Fruit fly (Drosophila melanogaster) Kc167 (cell line): ENCODE data around the gene CG18269.

Source experiments
- Myc ChIP-seq: fragments of >200 bp; optimal IDR thresholded peaks from 2 replicates; lab custom pipeline; 2017; ENCODE audit warnings: missing external identifiers
- Sin3A ChIP-seq: fragments of >200 bp; optimal IDR thresholded peaks from 2 replicates; lab custom pipeline; 2018; ENCODE audit warnings: missing external identifiers
- h ChIP-seq: fragments of >200 bp; optimal IDR thresholded peaks from 3 replicates; lab custom pipeline; 2018; ENCODE audit warnings: missing external identifiers
- insv ChIP-seq: fragments of >200 bp; optimal IDR thresholded peaks from 3 replicates; lab custom pipeline; 2018; ENCODE audit warnings: missing external identifiers
- psq ChIP-seq: fragments of >200 bp; optimal IDR thresholded peaks from 2 replicates; lab custom pipeline; 2017; ENCODE audit warnings: missing external identifiers
- ttk ChIP-seq: sonication (Bioruptor generic); optimal IDR thresholded peaks from 2 replicates; lab custom pipeline; 2017; ENCODE audit warnings: missing external identifiers

The CG18269 gene

DNA sequence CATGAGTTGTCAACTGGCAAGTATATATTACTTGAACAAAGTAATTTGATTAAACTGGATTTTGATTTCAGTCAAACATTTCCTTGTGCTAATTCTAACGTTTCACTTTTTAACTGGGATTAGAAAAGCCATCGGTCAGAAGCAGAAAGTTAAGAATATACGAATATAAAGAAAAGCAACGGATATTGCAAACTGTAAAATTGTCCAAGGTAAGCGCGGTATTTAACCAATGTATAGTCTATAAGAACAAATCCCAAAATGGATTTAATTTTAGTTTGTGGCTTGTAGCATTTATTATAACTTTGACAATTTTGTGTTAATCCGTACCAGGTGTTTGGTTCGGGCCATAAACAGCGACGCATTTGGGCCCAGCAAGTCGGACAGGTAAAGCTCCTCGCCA is at the start of gene CG18269:
Gene CG18269 (plus strand): TSS at position 301 of the 400 bp plus-strand sequence.
- TF ChIP-seq insv (no peak), h (lab: Kevin White, UChicago) (no peak), Myc (no peak), psq (no peak), ttk (lab: Kevin White, UChicago) (no peak), Sin3A (lab: Kevin White, UChicago) (no peak)

DNA sequence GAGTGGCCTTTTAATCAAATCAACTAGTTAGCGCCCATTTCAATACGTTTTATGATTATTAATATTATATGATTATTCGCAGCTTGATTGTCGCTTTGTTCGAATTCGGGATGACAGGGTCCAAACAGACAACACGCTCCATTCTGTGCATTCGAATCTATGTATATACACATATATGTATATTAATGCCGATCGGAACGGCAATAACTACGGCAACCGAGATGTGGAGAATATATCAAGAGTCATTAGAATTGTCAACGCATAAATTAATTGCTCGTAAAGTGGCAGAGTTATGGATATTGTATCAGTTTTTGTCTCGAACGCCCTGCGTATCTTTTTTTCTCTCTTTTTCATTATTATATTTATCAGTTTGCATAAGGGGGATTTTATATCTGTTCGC is 48.8 kb upstream of the CG18269 start:
- no peak for TF ChIP-seq Myc
- no peak for TF ChIP-seq Sin3A (lab: Kevin White, UChicago)
- TF ChIP-seq psq: no peak
- no peak for TF ChIP-seq ttk (lab: Kevin White, UChicago)
- no peak for TF ChIP-seq insv
- TF ChIP-seq h (lab: Kevin White, UChicago): no peak

DNA sequence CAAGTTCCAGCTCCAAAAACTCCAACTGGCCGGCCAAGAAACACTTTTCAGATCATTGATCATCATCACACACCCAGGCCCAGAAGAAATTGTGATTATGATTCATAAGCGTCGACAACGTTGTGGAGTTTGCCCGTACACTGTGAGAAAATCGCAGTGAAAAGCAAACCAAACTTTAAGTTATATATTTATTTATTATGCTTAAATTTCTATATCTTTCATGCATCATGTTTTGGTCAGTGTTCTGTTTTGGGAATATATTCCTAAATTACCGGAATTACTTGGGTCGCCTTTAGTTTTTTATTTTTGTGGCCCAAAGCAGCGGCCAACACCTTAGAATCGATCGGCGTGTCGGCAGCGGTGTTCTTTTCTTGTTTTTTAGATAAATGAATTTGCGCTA is 46.5 kb upstream of the CG18269 start:
- TF ChIP-seq h (lab: Kevin White, UChicago): no peak
- no peak for TF ChIP-seq ttk (lab: Kevin White, UChicago)
- TF ChIP-seq Myc: no peak

DNA sequence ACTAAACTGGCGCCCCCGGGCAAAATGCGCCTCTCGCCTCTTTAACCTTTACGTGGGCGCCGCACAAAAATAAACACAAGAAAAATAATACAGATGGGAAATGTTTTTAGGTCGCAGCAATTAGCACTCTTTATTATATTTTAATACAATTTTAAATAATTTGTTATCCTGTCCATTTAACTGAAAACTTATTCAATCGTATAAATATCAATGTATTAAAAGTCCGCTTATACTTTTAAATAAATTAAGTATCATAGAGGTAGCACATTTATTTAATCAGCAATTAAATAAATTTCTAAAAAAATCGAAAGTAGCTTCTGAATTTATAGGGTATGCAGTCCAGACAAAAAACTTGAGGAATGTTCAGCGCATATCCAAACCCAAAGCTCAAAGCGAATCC is 44.6 kb upstream of the CG18269 start:
- TF ChIP-seq psq (no peak), Myc (no peak), ttk (lab: Kevin White, UChicago) (no peak), Sin3A (lab: Kevin White, UChicago) (no peak), h (lab: Kevin White, UChicago) (no peak), insv (no peak)

DNA sequence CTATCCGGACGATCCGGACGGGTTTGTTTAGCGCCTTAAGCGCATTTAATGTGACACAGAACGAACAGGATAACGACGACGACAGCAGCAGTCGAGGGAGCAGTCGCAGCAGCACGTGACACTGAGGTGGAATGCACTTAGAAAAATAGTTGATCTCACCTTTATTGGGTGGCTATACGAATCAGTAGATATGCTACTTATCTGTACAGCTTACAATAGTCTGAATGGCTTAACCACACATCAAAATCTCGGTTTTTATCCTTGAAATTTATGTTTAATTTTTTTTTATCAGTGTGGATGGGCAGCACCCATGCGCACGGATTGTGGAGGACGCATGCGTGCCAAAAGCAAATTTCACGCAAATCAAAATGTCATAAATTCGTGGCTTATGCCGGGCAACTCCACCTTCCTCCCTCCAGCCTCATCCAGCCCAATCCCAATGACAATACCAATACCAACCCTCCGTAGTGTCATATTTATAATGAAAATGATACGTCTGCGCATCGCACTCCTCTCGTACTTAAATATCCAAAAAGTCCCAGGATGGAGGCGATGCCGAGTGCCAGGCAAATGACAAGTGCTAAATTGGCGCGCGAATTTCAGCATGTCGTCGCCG is 43.7 kb upstream of the CG18269 start:
- no peak for TF ChIP-seq Sin3A (lab: Kevin White, UChicago)
- no peak for TF ChIP-seq ttk (lab: Kevin White, UChicago)
- no peak for TF ChIP-seq psq
- no peak for TF ChIP-seq h (lab: Kevin White, UChicago)
- TF ChIP-seq Myc: no peak
- no peak for TF ChIP-seq insv

DNA sequence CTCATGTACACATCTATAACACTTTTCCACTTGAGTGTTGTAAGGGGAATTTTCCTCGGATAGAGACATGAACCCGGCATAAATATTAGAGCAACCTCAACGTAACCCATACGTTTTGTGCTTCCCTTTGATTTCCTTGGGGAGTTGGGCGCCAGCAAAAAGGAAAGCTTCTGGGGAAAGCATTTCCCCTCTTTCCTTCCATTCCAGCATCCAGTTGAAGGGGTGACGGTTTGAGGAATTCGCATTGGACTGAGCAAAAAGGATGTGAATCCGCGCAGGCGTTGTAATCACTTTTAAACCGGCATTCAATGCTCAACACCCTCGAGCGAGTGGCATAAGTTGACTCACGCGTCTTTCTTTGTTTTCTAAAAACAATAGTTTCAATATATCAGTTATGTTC is 36.7 kb upstream of the CG18269 start:
- no peak for TF ChIP-seq Sin3A (lab: Kevin White, UChicago)
- no peak for TF ChIP-seq ttk (lab: Kevin White, UChicago)
- no peak for TF ChIP-seq h (lab: Kevin White, UChicago)
- no peak for TF ChIP-seq Myc
- no peak for TF ChIP-seq insv
- no peak for TF ChIP-seq psq

DNA sequence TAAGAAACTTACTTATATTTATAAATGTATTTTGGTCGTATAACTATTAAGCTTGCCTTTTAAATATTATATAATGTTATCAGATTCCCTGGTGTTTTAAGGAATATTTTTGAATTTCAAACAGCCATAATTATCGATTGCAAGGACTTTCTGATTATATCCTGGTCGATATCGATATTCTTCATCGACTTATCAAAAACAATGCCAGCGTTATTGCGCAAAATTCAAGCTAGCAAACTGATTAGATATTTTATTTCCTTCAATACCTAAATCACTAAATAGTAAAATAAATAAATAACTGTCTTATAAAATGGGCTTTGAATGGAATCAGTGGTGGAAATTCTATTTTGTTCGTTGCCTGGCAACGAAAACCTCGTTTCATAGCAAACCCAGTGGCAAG is 34.2 kb upstream of the CG18269 start, which contains the start of gene CG14020:
Gene CG14020 (plus strand): TSS at position 345 of the 400 bp plus-strand sequence.
- no peak for TF ChIP-seq psq
- TF ChIP-seq Sin3A (lab: Kevin White, UChicago): no peak
- TF ChIP-seq ttk (lab: Kevin White, UChicago): no peak
- no peak for TF ChIP-seq h (lab: Kevin White, UChicago)
- no peak for TF ChIP-seq Myc
- TF ChIP-seq insv: no peak

DNA sequence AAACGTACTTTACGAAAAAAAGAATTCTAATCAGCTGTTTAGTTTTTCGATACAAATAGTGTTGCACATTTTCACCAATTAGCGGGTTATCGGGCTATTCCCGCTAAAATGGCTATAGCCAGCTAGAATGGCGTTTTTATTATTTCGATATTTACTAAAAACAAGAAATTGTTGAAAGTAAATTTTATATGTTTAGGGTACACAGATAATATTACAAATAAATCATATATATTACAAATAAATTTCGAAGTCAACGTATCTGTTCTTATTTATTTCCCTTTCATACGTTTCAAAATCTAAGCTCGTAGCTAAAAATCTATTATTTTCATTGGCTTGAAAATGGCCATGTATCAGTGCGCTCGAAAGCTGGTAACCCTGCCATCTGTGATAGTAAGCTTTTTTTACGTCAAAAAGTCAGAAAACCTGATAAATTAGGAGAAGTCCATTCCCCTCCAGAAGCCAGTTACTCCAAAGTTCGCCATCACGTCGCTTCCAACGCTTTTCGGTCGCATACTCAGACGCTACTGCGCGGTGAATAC is 31.7 kb upstream of the CG18269 start, which contains the start of the genes CG7382 and cl:
Gene CG7382 (minus strand): TSS at position 51 of the 539 bp plus-strand sequence.
Gene cl (plus strand): TSS at position 290 of the 539 bp plus-strand sequence.
- TF ChIP-seq insv: no peak
- TF ChIP-seq Myc: no peak
- TF ChIP-seq h (lab: Kevin White, UChicago): no peak
- TF ChIP-seq ttk (lab: Kevin White, UChicago): no peak
- no peak for TF ChIP-seq Sin3A (lab: Kevin White, UChicago)
- no peak for TF ChIP-seq psq

DNA sequence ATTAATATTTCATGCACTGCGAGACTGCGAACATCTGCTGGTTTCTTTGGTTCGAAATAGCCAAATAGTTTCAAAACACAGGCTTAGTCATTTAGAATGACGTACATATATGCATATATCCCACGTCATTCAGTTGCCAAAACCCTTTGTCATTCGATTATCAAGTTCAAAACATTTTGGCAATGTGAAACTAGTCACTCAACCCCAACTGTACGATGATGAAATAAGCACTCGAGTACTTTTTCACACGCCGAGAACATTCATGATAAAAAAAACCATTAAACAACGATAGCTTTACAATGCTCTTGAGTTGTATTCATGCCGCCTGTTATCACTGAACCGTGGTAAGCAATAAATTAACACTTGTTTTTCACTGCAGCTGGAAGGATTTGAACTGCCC is 30.9 kb upstream of the CG18269 start:
- TF ChIP-seq psq: no peak
- TF ChIP-seq Myc: no peak
- TF ChIP-seq Sin3A (lab: Kevin White, UChicago): no peak
- no peak for TF ChIP-seq h (lab: Kevin White, UChicago)
- no peak for TF ChIP-seq ttk (lab: Kevin White, UChicago)
- TF ChIP-seq insv: no peak

DNA sequence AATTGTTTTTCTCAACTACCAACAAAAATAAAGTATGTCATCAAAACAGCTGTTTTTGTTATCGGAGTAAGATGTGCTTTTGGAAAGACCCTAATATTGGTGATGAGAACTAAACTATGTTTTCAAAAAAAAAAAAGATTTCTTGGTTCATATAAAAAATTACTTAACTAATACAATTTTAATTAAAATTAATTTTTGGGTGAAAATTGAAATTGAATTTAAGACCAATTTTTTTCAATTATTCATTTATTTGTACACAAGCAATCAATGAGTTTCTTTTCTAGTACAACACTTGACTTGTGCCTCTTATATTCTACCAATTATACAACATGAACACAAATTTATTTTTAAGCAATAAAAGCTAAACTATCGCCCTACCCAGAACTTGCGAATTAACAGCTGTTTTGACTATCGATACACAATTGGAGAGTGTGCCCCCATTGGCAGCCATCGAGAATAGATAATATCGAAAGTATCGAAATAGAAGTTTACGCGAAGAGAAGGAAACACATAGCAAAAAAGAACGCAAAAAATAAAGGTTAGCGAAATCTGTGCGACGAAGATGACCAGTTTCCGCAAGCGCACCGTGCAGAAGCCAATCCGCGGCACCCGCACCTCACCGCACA is 27.7 kb upstream of the CG18269 start, which contains the start of the genes Vps52 and Elp4:
Gene Vps52 (minus strand): TSS at position 51 of the 626 bp plus-strand sequence.
Gene Elp4 (plus strand): TSS at position 292 of the 626 bp plus-strand sequence.
- TF ChIP-seq insv: no peak
- no peak for TF ChIP-seq Sin3A (lab: Kevin White, UChicago)
- TF ChIP-seq h (lab: Kevin White, UChicago): no peak
- TF ChIP-seq psq: no peak
- no peak for TF ChIP-seq Myc
- TF ChIP-seq ttk (lab: Kevin White, UChicago): no peak

DNA sequence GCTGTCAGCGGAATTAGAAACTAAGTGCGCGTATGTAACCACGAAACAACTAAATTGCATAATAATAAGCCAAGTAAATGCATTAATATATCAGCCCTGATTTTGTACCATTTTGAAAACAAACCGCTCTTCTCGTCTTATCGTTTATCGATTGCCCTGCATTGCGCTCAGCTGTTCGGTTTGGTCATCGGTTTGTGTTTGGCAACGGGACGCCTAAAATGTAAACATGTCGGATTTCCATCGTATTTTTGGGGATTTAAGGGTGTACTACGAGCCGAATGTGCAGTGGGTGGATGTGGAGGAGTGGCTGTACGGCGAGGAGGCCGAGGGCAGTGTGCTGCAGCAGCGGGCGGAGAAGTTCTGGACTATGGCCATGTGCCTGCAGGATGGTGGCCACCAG is 25.9 kb upstream of the CG18269 start, which contains the start of gene Cap-D3:
Gene Cap-D3 (plus strand): TSS at position 183 of the 400 bp plus-strand sequence.
- TF ChIP-seq ttk (lab: Kevin White, UChicago): no peak
- no peak for TF ChIP-seq h (lab: Kevin White, UChicago)
- no peak for TF ChIP-seq Sin3A (lab: Kevin White, UChicago)
- TF ChIP-seq psq: no peak
- no peak for TF ChIP-seq insv
- TF ChIP-seq Myc: no peak

DNA sequence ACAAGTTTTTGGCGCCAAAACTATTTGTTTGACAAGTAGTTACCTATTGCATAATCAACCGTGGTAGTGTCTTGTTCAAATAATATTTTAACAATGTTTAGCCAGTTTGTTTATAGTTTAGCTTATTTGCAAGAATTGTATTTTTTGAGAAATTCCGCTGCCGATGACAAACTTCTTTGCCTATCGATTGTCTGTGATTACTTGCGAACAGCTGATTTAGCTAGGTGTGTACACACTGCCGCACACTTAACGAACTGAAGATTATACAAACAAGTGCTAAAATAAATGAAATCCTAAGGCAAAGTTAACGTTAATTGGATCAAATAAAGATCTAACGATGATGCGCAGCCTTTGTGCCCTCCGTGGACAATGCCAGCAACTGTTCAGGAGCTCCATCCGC is 24.9 kb upstream of the CG18269 start, which contains the start of gene Cox11:
Gene Cox11 (plus strand): TSS at position 220 of the 400 bp plus-strand sequence.
- TF ChIP-seq Sin3A (lab: Kevin White, UChicago) (no peak), h (lab: Kevin White, UChicago) (no peak), Myc (no peak), insv (no peak), ttk (lab: Kevin White, UChicago) (no peak), psq (no peak)
